Fruit fly (Drosophila melanogaster): ENCODE measurements around the gene CG10492.

The CG10492 gene

dm6 chr2L:19019160-19019592, 34.7 kb upstream of the CG10492 start (continued):
- TF ChIP-seq lz (GFP tag; optimal IDR thresholded peaks at IDR 0.05) (peak; percentile 29), CG34406 (GFP tag; optimal IDR thresholded peaks at IDR 0.05) (no peak), CG10669 (GFP tag; optimal IDR thresholded peaks at IDR 0.05) (no peak), CG4318 (GFP tag; optimal IDR thresholded peaks at IDR 0.05) (no peak), esn (GFP tag; optimal IDR thresholded peaks at IDR 0.05) (peak; percentile 21), Ets96B (tag; optimal IDR thresholded peaks at IDR 0.05) (no peak), CG15336 (GFP tag; IDR thresholded peaks at IDR 0.05) (no peak), CG10631 (GFP tag; optimal IDR thresholded peaks at IDR 0.05) (peak; percentile 30), Smox (GFP tag; optimal IDR thresholded peaks at IDR 0.05) (peak; percentile 26)

- TF ChIP-seq esn (GFP tag; optimal IDR thresholded peaks at IDR 0.05): no peak
- TF ChIP-seq CG11294 (GFP tag; IDR thresholded peaks at IDR 0.05): no peak
- no peak for TF ChIP-seq CG7368 (GFP tag; optimal IDR thresholded peaks at IDR 0.05)
- TF ChIP-seq achi (GFP tag; optimal IDR thresholded peaks at IDR 0.05): no peak
- TF ChIP-seq cyc (GFP tag; optimal IDR thresholded peaks at IDR 0.05): no peak
- TF ChIP-seq Eip75B (GFP tag; optimal IDR thresholded peaks at IDR 0.05): no peak
- no peak for TF ChIP-seq CG10631 (GFP tag; optimal IDR thresholded peaks at IDR 0.05)
- no peak for TF ChIP-seq Met (GFP tag; optimal IDR thresholded peaks at IDR 0.05)
These were observed 34.2 kb upstream of the CG10492 start for dm6 chr2L:19019640-19020039.

DNA sequence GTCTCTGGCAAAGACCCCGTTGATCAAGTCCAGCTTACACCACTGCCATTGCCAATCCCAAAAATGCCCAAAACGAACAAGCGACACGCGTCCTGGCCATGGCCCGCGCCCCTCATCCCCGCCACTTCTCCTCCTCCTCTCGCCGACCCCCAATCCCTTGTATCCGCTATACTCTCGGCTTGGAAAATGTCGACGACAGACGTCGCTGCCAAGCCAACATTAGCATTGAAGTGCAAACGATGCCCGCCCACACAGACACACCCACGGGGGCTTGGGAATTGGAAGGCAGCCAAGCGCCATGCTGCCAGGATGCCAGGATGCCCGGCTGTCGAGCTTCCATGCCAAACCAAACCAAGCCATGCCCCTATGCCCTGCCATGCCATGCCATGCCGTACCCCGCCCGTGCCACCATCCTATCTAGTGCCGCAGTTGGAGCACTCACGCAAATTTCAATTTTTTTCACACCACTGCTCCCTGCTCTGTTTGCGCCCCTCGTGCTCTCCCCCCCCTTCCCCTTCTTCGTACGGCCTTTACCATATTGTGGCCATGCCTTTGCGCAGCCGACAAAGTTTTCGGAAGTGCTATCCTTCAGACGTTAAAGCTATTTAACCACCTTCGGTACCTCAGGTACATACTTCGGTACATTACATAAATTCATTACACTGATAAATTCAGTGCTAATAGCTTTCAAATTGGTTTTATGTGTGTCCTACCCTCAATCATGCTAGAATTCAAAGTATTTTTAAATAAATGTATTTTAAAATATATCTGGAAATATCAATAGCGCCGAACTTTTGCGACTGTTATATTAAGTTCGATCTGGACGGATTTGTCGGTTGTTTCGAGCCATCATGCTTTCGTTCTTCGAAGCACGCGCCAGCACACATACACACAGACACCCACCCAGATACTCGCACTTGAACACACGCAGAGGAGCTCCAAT, 32.3 kb upstream of the CG10492 start:
- TF ChIP-seq CG6854 (GFP tag; optimal IDR thresholded peaks at IDR 0.05) (peak; percentile 61), CG11294 (GFP tag; IDR thresholded peaks at IDR 0.05) (no peak; the same call in 1 of the 2 replicates), CG6808 (GFP tag; optimal IDR thresholded peaks at IDR 0.05) (peak; percentile 85), Sox14 (GFP tag; optimal IDR thresholded peaks at IDR 0.05) (peak; percentile 88), CG31627 (GFP tag; optimal IDR thresholded peaks at IDR 0.05) (peak; percentile 72), CG15336 (GFP tag; IDR thresholded peaks at IDR 0.05) (peak; percentile 84), Sox15 (GFP tag; optimal IDR thresholded peaks at IDR 0.05) (peak; percentile 62), Met (GFP tag; optimal IDR thresholded peaks at IDR 0.05) (peak; percentile 84), OdsH (GFP tag; optimal IDR thresholded peaks at IDR 0.05) (peak; percentile 84), Hr4 (GFP tag; optimal IDR thresholded peaks at IDR 0.05) (peak; percentile 71), CG10669 (GFP tag; optimal IDR thresholded peaks at IDR 0.05) (peak; percentile 84), net (GFP tag; optimal IDR thresholded peaks at IDR 0.05) (peak; percentile 72), spab (GFP tag; optimal IDR thresholded peaks at IDR 0.05) (peak; percentile 84), CG9139 (GFP tag; optimal IDR thresholded peaks at IDR 0.05) (peak; percentile 80), Ets96B (tag; optimal IDR thresholded peaks at IDR 0.05) (peak; percentile 90), fd59A (GFP tag; optimal IDR thresholded peaks at IDR 0.05) (peak; percentile 87), svp (GFP tag) (peak; percentile 92), topi (GFP tag; optimal IDR thresholded peaks at IDR 0.05) (peak; percentile 81), Ets21C (GFP tag; optimal IDR thresholded peaks at IDR 0.05) (peak; percentile 65), CG7368 (GFP tag; optimal IDR thresholded peaks at IDR 0.05) (peak; percentile 53), ss (GFP tag; optimal IDR thresholded peaks at IDR 0.05) (peak; percentile 92 to 96), CG3919 (GFP tag; optimal IDR thresholded peaks at IDR 0.05) (peak; percentile 80), CG6163 (GFP tag; IDR thresholded peaks at IDR 0.05) (peak; percentile 66; the same call in 2 of the 3 replicates), CG1621 (tag; optimal IDR thresholded peaks at IDR 0.05) (peak; percentile 81), CG6792 (GFP tag; optimal IDR thresholded peaks at IDR 0.05) (peak; percentile 82), esn (GFP tag; optimal IDR thresholded peaks at IDR 0.05) (peak; percentile 88), CG4318 (GFP tag; optimal IDR thresholded peaks at IDR 0.05) (peak; percentile 65), CG32006 (GFP tag; optimal IDR thresholded peaks at IDR 0.05) (peak; percentile 89), CG3032 (tag; optimal IDR thresholded peaks at IDR 0.05) (peak; percentile 90), pdm3 (GFP tag; optimal IDR thresholded peaks at IDR 0.05) (peak; percentile 84), lz (GFP tag; optimal IDR thresholded peaks at IDR 0.05) (peak; percentile 82), fkh (GFP tag; optimal IDR thresholded peaks at IDR 0.05) (peak; percentile 29), eg (GFP tag; IDR thresholded peaks at IDR 0.05) (peak; percentile 53; the same call in 2 of the 3 replicates), CG11762 (GFP tag; optimal IDR thresholded peaks at IDR 0.05; ENCODE audit: insufficient read depth) (peak; percentile 57), CG8119 (GFP tag; IDR thresholded peaks at IDR 0.05) (peak; percentile 89), Gug (GFP tag; IDR thresholded peaks at IDR 0.05) (0 out of 2 replicates have a peak, but pooled peaks have one; percentile 8), CG8632 (GFP tag; optimal IDR thresholded peaks at IDR 0.05) (peak; percentile 84), dsx (GFP tag; optimal IDR thresholded peaks at IDR 0.05; ENCODE audit: poor library complexity, severe bottlenecking) (peak; percentile 84)
